Fruit fly (Drosophila melanogaster): ENCODE measurements around the gene Gen.

DNA sequence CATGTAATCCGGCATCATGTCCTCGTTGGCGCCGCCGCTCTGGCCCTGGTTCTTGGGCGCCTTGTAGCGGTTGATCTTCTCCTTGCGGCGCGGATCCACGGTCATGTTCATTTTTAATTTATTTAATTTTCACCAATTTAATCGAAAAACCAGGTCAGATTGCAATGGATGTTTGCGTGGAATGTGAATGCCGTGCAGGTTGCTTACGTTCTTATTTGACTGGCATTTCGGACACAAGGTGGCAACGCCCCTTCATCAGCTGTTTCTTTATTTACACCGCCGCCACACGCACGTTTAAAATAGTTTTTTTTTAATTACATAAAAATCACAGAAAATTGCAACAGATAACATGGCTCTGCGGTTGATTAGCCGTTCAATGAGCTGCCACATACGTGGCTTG lies 16.1 kb downstream of the Gen start, which contains the start of the genes CG10674 and CG4611:
- TF ChIP-seq CTCF (optimal IDR thresholded peaks at IDR 0.05) (no peak), CG8478 (optimal IDR thresholded peaks at IDR 0.05) (no peak)

Data from S2 (cell line).